Fruit fly (Drosophila melanogaster): ENCODE measurements around the gene Sry-beta.
A peak's percentile ranks its signal among the peaks of the same experiment; 100 is the strongest.

The Sry-beta gene

dm6 chr3R:29997607-29998236 lies 41.8 kb upstream of the Sry-beta start, which contains the start of the genes CG15525 and CG11504 (continued):
- peak; percentile 79 for TF ChIP-seq YL-1 (GFP tag; optimal IDR thresholded peaks at IDR 0.05)
- no peak for TF ChIP-seq CG1233 (GFP tag; optimal IDR thresholded peaks at IDR 0.05)
- peak; percentile 92 for TF ChIP-seq Dll (GFP tag; IDR thresholded peaks at IDR 0.05; ENCODE audit: partially characterized antibody)
- no peak for TF ChIP-seq GATAe (GFP tag; conservative IDR thresholded peaks at IDR 0.05)
- peak in 1 of 2 experiments; percentile 23 for TF ChIP-seq Hr51 (GFP tag; optimal IDR thresholded peaks at IDR 0.05)
- TF ChIP-seq cas (GFP tag; IDR thresholded peaks at IDR 0.05), result peak; percentile 8; the same call in 1 of the 2 replicates
- peak; percentile 24; the same call in 1 of the 2 replicates for TF ChIP-seq CG4730 (GFP tag; IDR thresholded peaks at IDR 0.05)
- peak; percentile 96 for TF ChIP-seq sens (GFP tag)
- peak; percentile 46 for TF ChIP-seq Spps (tag; optimal IDR thresholded peaks at IDR 0.05)
- no peak for TF ChIP-seq Jarid2 (GFP tag; optimal IDR thresholded peaks at IDR 0.05)
- TF ChIP-seq CG17385 (GFP tag; optimal IDR thresholded peaks at IDR 0.05), result peak; percentile 92
- no peak for TF ChIP-seq Lpt (GFP tag; optimal IDR thresholded peaks at IDR 0.05)
- TF ChIP-seq jumu (GFP tag; optimal IDR thresholded peaks at IDR 0.05), result peak; percentile 18
- TF ChIP-seq otp (GFP tag; IDR thresholded peaks at IDR 0.05), result no peak
- TF ChIP-seq Dip3 (GFP tag; optimal IDR thresholded peaks at IDR 0.05), result peak; percentile 72
- peak; percentile 22 for TF ChIP-seq CG10979 (tag; optimal IDR thresholded peaks at IDR 0.05)
- TF ChIP-seq eyg (GFP tag; optimal IDR thresholded peaks at IDR 0.05), result no peak
- TF ChIP-seq usp (GFP tag; optimal IDR thresholded peaks at IDR 0.05), result no peak
- peak; percentile 56 for TF ChIP-seq tx (GFP tag; optimal IDR thresholded peaks at IDR 0.05)
- TF ChIP-seq onecut (GFP tag; IDR thresholded peaks at IDR 0.05), result peak; percentile 60
- no peak for TF ChIP-seq tio (GFP tag; optimal IDR thresholded peaks at IDR 0.05)
- no peak for TF ChIP-seq CG3163 (GFP tag; optimal IDR thresholded peaks at IDR 0.05)
- TF ChIP-seq CG12659 (GFP tag; optimal IDR thresholded peaks at IDR 0.05), result peak; percentile 73
- TF ChIP-seq CG18476 (GFP tag; optimal IDR thresholded peaks at IDR 0.05), result peak; percentile 47
- TF ChIP-seq vfl (GFP tag; optimal IDR thresholded peaks at IDR 0.05), result peak; percentile 34
- TF ChIP-seq CG14050 (GFP tag; IDR thresholded peaks at IDR 0.05), result no peak
- no peak for TF ChIP-seq gem (tag; optimal IDR thresholded peaks at IDR 0.05)
- no peak for TF ChIP-seq scrt (GFP tag; optimal IDR thresholded peaks at IDR 0.05)
- no peak for TF ChIP-seq CG17612 (GFP tag; IDR thresholded peaks at IDR 0.05)
- TF ChIP-seq Dref (GFP tag; IDR thresholded peaks at IDR 0.05), result peak; percentile 90
- peak; percentile 37 for TF ChIP-seq CG7786 (GFP tag; optimal IDR thresholded peaks at IDR 0.05)
- peak; percentile 51 for TF ChIP-seq shn (GFP tag; optimal IDR thresholded peaks at IDR 0.05)
- peak; percentile 93 for TF ChIP-seq CG34224 (GFP tag; IDR thresholded peaks at IDR 0.05; ENCODE audit: partially characterized antibody)
- TF ChIP-seq bcd (GFP tag; optimal IDR thresholded peaks at IDR 0.05), result no peak
- TF ChIP-seq CG16815 (GFP tag; optimal IDR thresholded peaks at IDR 0.05), result no peak
- no peak for TF ChIP-seq CG8765 (GFP tag; IDR thresholded peaks at IDR 0.05)
- TF ChIP-seq Ssrp (tag; optimal IDR thresholded peaks at IDR 0.05), result peak; percentile 29
- no peak for TF ChIP-seq kni (GFP tag; optimal IDR thresholded peaks at IDR 0.05)
- TF ChIP-seq zfh1 (GFP tag; IDR thresholded peaks at IDR 0.05), result peak; percentile 51; the same call in 1 of the 3 replicates
- TF ChIP-seq CG3407 (GFP tag; optimal IDR thresholded peaks at IDR 0.05), result no peak
- TF ChIP-seq MTF-1 (GFP tag; optimal IDR thresholded peaks at IDR 0.05; ENCODE audit: borderline replicate concordance), result no peak
- TF ChIP-seq Sox100B (GFP tag; optimal IDR thresholded peaks at IDR 0.05), result no peak
- 0 out of 2 replicates have a peak, but pooled peaks have one; percentile 34 for TF ChIP-seq chm (GFP tag; IDR thresholded peaks at IDR 0.05)
- no peak for TF ChIP-seq CG4282 (GFP tag; optimal IDR thresholded peaks at IDR 0.05)
- TF ChIP-seq CG6272 (GFP tag; IDR thresholded peaks at IDR 0.05), result peak; percentile 66
- TF ChIP-seq rib (GFP tag; IDR thresholded peaks at IDR 0.05), result no peak
- TF ChIP-seq dan (GFP tag; IDR thresholded peaks at IDR 0.05), result no peak
- peak; percentile 57 for TF ChIP-seq CG15514 (GFP tag; optimal IDR thresholded peaks at IDR 0.05)
- TF ChIP-seq klu (GFP tag; IDR thresholded peaks at IDR 0.05), result peak; percentile 37; the same call in 1 of the 2 replicates
- TF ChIP-seq trh (GFP tag; optimal IDR thresholded peaks at IDR 0.05), result no peak

Measured in whole organism, embryonic.